Worm (Caenorhabditis elegans): ENCODE results near the gene C17H12.5.

ce11 chrIV:6836769-6837168 is 19.3 kb upstream of the C17H12.5 start:
- TF ChIP-seq W03F9.2 (tag; optimal IDR thresholded peaks at IDR 0.05) (no peak), him-1 (tag; optimal IDR thresholded peaks at IDR 0.05) (no peak)

Measured in whole organism, L4/young adult.